Fruit fly (Drosophila melanogaster): Measurements from ENCODE around the gene Prp40.

- TF ChIP-seq sage (GFP tag; optimal IDR thresholded peaks at IDR 0.05) (no peak), Myc (optimal IDR thresholded peaks at IDR 0.05) (no peak), br (GFP tag; optimal IDR thresholded peaks at IDR 0.05) (no peak), CG32264 (GFP tag; optimal IDR thresholded peaks at IDR 0.05) (no peak)
Measured at dm6 chr2L:3005483-3005882, 17.5 kb upstream of the Prp40 start.
